Fruit fly (Drosophila melanogaster) whole organism, adult: ENCODE data around the gene Tgt.
A peak's percentile ranks its signal among the peaks of the same experiment; 100 is the strongest.

Experiments used
- CG11617 ChIP-seq: fragments of 200-800 bp; sonication (Bioruptor generic); optimal IDR thresholded peaks from 2 replicates; lab custom pipeline; 2017; ENCODE audit warnings: mild to moderate bottlenecking, missing biosample characterization, missing genetic modification reagents, missing genetic modification characterization
- CG12768 ChIP-seq: fragments of 200-800 bp; sonication (Bioruptor generic); optimal IDR thresholded peaks from 2 replicates; lab custom pipeline; 2017; ENCODE audit warnings: missing biosample characterization, missing genetic modification characterization, mild to moderate bottlenecking, moderate library complexity, missing genetic modification reagents
- CG14711 ChIP-seq: fragments of 200-800 bp; sonication (Bioruptor generic); optimal IDR thresholded peaks from 2 replicates; lab custom pipeline; 2018; ENCODE audit warnings: missing biosample characterization, mild to moderate bottlenecking, missing genetic modification characterization, moderate library complexity
- CG1620 ChIP-seq: fragments of 200-800 bp; sonication (Bioruptor generic); optimal IDR thresholded peaks from 2 replicates; lab custom pipeline; 2016; ENCODE audit warnings: missing biosample characterization, missing genetic modification characterization
- CG33017 ChIP-seq: fragments of 200-800 bp; sonication (Bioruptor generic); optimal IDR thresholded peaks from 2 replicates; lab custom pipeline; 2018; ENCODE audit warnings: missing biosample characterization, mild to moderate bottlenecking, missing genetic modification characterization, moderate library complexity
- CG5204 ChIP-seq: fragments of 200-800 bp; sonication (Bioruptor generic); optimal IDR thresholded peaks from 2 replicates; lab custom pipeline; 2016; ENCODE audit warnings: missing biosample characterization, missing genetic modification characterization
- CG7045 ChIP-seq: fragments of 200-800 bp; sonication (Bioruptor generic); optimal IDR thresholded peaks from 2 replicates; lab custom pipeline; 2017; ENCODE audit warnings: missing biosample characterization, mild to moderate bottlenecking, missing genetic modification characterization
- CG7101 ChIP-seq: fragments of 200-800 bp; sonication (Bioruptor generic); optimal IDR thresholded peaks from 2 replicates; lab custom pipeline; 2018; ENCODE audit warnings: missing biosample characterization, mild to moderate bottlenecking, missing genetic modification characterization, moderate library complexity
- Clk ChIP-seq: fragments of 200-800 bp; sonication (Bioruptor generic); optimal IDR thresholded peaks from 2 replicates; lab custom pipeline; 2017; ENCODE audit warnings: missing biosample characterization, missing genetic modification characterization
- Crg-1 ChIP-seq: fragments of 200-800 bp; sonication (Bioruptor generic); optimal IDR thresholded peaks from 2 replicates; lab custom pipeline; 2016; ENCODE audit warnings: missing biosample characterization, missing genetic modification characterization
- Hr96 ChIP-seq: fragments of 200-800 bp; sonication (Bioruptor generic); optimal IDR thresholded peaks from 2 replicates; lab custom pipeline; 2016; ENCODE audit warnings: missing biosample characterization, missing genetic modification characterization
- Mnt ChIP-seq: fragments of 200-800 bp; sonication (Bioruptor generic); optimal IDR thresholded peaks from 2 replicates; lab custom pipeline; 2016; ENCODE audit warnings: missing biosample characterization, mild to moderate bottlenecking, missing genetic modification characterization
- bab1 ChIP-seq: fragments of 200-800 bp; sonication (Bioruptor generic); optimal IDR thresholded peaks from 3 replicates; lab custom pipeline; 2019; ENCODE audit warnings: missing biosample characterization, mild to moderate bottlenecking, missing genetic modification characterization, moderate library complexity
- cic ChIP-seq: fragments of 200-800 bp; sonication (Bioruptor generic); optimal IDR thresholded peaks from 2 replicates; lab custom pipeline; 2017; ENCODE audit warnings: missing biosample characterization, mild to moderate bottlenecking, missing genetic modification characterization, moderate library complexity
- cnc ChIP-seq, 2 experiments: fragments of >200 bp; optimal IDR thresholded peaks; 2 replicates each; lab custom pipeline; 2017
- kay ChIP-seq: fragments of 200-800 bp; sonication (Bioruptor generic); peaks from one replicate; lab custom pipeline; 2016; ENCODE audit warnings: missing biosample characterization, missing genetic modification characterization, borderline replicate concordance
- ovo ChIP-seq: fragments of 200-800 bp; sonication (Bioruptor generic); optimal IDR thresholded peaks from 2 replicates; lab custom pipeline; 2016; ENCODE audit warnings: missing biosample characterization, missing genetic modification characterization
- pad ChIP-seq: fragments of 200-800 bp; sonication (Bioruptor generic); optimal IDR thresholded peaks from 3 replicates; lab custom pipeline; 2017; ENCODE audit warnings: missing biosample characterization, missing genetic modification characterization, mild to moderate bottlenecking, moderate library complexity, missing genetic modification reagents
- tj ChIP-seq: fragments of 200-800 bp; sonication (Bioruptor generic); optimal IDR thresholded peaks from 3 replicates; lab custom pipeline; 2017; ENCODE audit warnings: missing biosample characterization, mild to moderate bottlenecking, missing genetic modification characterization, moderate library complexity
- toe ChIP-seq: fragments of 200-800 bp; sonication (Bioruptor generic); optimal IDR thresholded peaks from 2 replicates; lab custom pipeline; 2016; ENCODE audit warnings: missing biosample characterization, missing genetic modification characterization

Tgt gene

dm6 chr2L:1172704-1173107 is 11.2 kb upstream of the Tgt start, which contains the start of the genes Charon and CG4887:
Charon (minus strand) TSS chr2L:1172805.
CG4887 (plus strand) TSS chr2L:1173009.
- TF ChIP-seq cnc (optimal IDR thresholded peaks at IDR 0.05; lab: Kevin White, UChicago) (no peak), CG11617 (GFP tag; lab: Kevin White, UChicago) (peak; percentile 81), Crg-1 (GFP tag; lab: Kevin White, UChicago) (peak; percentile 90), CG5204 (GFP tag; lab: Kevin White, UChicago) (no peak), CG1620 (GFP tag; lab: Kevin White, UChicago) (peak; percentile 90), CG12768 (peak; percentile 79), CG7045 (GFP tag; lab: Kevin White, UChicago) (peak; percentile 82), Hr96 (GFP tag; lab: Kevin White, UChicago) (peak; percentile 93), ovo (peak; percentile 87), cic (GFP tag; lab: Kevin White, UChicago) (peak; percentile 56), toe (GFP tag; lab: Kevin White, UChicago) (peak; percentile 94), Mnt (peak; percentile 84), CG33017 (tag; lab: Kevin White, UChicago) (peak; percentile 78), pad (peak; percentile 74), Clk (GFP tag; lab: Kevin White, UChicago) (peak; percentile 79), CG14711 (tag; lab: Kevin White, UChicago) (peak; percentile 78), CG7101 (tag; lab: Kevin White, UChicago) (peak; percentile 86), tj (GFP tag; lab: Kevin White, UChicago) (peak; percentile 69), kay (GFP tag; lab: Kevin White, UChicago) (no peak), bab1 (GFP tag; lab: Kevin White, UChicago) (peak; percentile 70)

DNA sequence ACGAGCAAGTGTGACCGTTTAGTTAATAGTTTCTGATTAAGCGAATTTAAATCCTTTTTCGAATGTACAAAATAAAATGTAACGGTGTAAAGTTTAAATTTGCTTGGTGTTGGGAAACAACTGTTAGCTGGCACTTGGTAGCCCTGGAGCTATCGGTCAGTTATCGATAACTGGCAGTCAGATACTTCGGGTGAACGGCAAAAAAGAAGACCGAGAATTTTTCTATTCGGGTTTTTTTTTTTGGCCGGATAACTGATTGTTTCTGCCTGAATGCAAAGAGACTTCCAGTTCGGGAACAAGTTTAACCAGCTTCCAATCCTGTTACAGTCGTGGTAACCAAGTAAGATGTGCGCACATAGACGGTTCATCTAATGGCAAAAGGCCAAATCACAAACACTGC is 6.3 kb upstream of the Tgt start, which contains the start of gene CG4896:
Gene CG4896 (plus strand): TSS at position 169 of the 400 bp plus-strand sequence.
- peak; percentile 11 for TF ChIP-seq cic (GFP tag; lab: Kevin White, UChicago)
- TF ChIP-seq cnc (optimal IDR thresholded peaks at IDR 0.05; lab: Kevin White, UChicago): no peak
- no peak for TF ChIP-seq Hr96 (GFP tag; lab: Kevin White, UChicago)
- peak; percentile 21 for TF ChIP-seq pad
- TF ChIP-seq CG1620 (GFP tag; lab: Kevin White, UChicago): peak; percentile 53
- no peak for TF ChIP-seq CG5204 (GFP tag; lab: Kevin White, UChicago)
- TF ChIP-seq bab1 (GFP tag; lab: Kevin White, UChicago): peak; percentile 52
- TF ChIP-seq CG7101 (tag; lab: Kevin White, UChicago): peak; percentile 40
- TF ChIP-seq Crg-1 (GFP tag; lab: Kevin White, UChicago): peak; percentile 37

dm6 chr2L:1185642-1186497 is 2.0 kb downstream of the Tgt start, which contains the start of gene CG5001:
CG5001 (plus strand) TSS chr2L:1185757.
- peak; percentile 61 for TF ChIP-seq CG12768
- peak; percentile 83 for TF ChIP-seq CG7101 (tag; lab: Kevin White, UChicago)
- peak; percentile 38 for TF ChIP-seq CG7045 (GFP tag; lab: Kevin White, UChicago)
- TF ChIP-seq cnc (optimal IDR thresholded peaks at IDR 0.05; lab: Kevin White, UChicago): no peak
- no peak for TF ChIP-seq Clk (GFP tag; lab: Kevin White, UChicago)
- no peak for TF ChIP-seq toe (GFP tag; lab: Kevin White, UChicago)
- TF ChIP-seq Hr96 (GFP tag; lab: Kevin White, UChicago): no peak
- TF ChIP-seq cic (GFP tag; lab: Kevin White, UChicago): peak; percentile 98
- TF ChIP-seq CG1620 (GFP tag; lab: Kevin White, UChicago): peak; percentile 22
- TF ChIP-seq CG14711 (tag; lab: Kevin White, UChicago): peak; percentile 76
- TF ChIP-seq kay (GFP tag; lab: Kevin White, UChicago): peak; percentile 79
- TF ChIP-seq bab1 (GFP tag; lab: Kevin White, UChicago): peak; percentile 56
- peak; percentile 69 for TF ChIP-seq CG33017 (tag; lab: Kevin White, UChicago)
- TF ChIP-seq CG11617 (GFP tag; lab: Kevin White, UChicago): peak; percentile 49
- TF ChIP-seq pad: no peak
- TF ChIP-seq CG5204 (GFP tag; lab: Kevin White, UChicago): no peak
- TF ChIP-seq tj (GFP tag; lab: Kevin White, UChicago): no peak
- no peak for TF ChIP-seq Crg-1 (GFP tag; lab: Kevin White, UChicago)
- TF ChIP-seq ovo: peak; percentile 38
- peak; percentile 61 for TF ChIP-seq Mnt

DNA sequence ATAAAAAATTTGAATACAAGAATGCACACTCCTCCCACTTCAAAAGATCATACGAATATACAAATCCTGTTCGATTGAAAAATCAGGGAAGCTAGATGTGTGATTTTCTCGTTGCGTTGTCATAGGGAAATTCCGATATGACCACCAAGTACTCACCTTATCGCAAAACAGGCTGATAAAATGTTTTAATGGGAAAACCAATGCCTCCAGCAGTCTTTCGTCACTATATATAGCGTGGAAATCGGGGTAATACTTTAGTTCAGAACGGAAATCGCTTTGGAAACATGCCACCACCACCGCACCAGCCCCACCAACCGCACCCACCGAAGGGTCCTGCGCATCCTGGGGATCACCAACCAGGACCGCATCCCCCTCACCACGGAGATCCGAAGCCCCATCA is 15.3 kb downstream of the Tgt start, which contains the start of the genes CG5139 and CG43348:
Gene CG5139 (minus strand): TSS at position 101 of the 400 bp plus-strand sequence.
Gene CG43348 (plus strand): TSS at position 247 of the 400 bp plus-strand sequence.
- TF ChIP-seq cic (GFP tag; lab: Kevin White, UChicago) (no peak), Mnt (no peak), CG5204 (GFP tag; lab: Kevin White, UChicago) (no peak), CG11617 (GFP tag; lab: Kevin White, UChicago) (no peak), Hr96 (GFP tag; lab: Kevin White, UChicago) (no peak), kay (GFP tag; lab: Kevin White, UChicago) (no peak), CG12768 (no peak), Clk (GFP tag; lab: Kevin White, UChicago) (no peak), CG1620 (GFP tag; lab: Kevin White, UChicago) (no peak), CG7045 (GFP tag; lab: Kevin White, UChicago) (no peak), pad (no peak), bab1 (GFP tag; lab: Kevin White, UChicago) (no peak), tj (GFP tag; lab: Kevin White, UChicago) (no peak), toe (GFP tag; lab: Kevin White, UChicago) (no peak), CG7101 (tag; lab: Kevin White, UChicago) (no peak), ovo (no peak), CG33017 (tag; lab: Kevin White, UChicago) (no peak), cnc (optimal IDR thresholded peaks at IDR 0.05; lab: Kevin White, UChicago) (no peak), CG14711 (tag; lab: Kevin White, UChicago) (no peak)
